Worm (Caenorhabditis elegans) whole organism, young adult: Measurements from ENCODE around the gene R02F2.7.

Experiments
- B0261.1 ChIP-seq: sonication (generic microtip); optimal IDR thresholded peaks from 2 replicates; lab custom pipeline; 2016; ENCODE audit warnings: mild to moderate bottlenecking, missing genetic modification characterization, moderate library complexity, missing compliant biosample characterization
- B0336.3 ChIP-seq: fragments of 200-800 bp; sonication (Bioruptor generic); IDR thresholded peaks from 2 replicates; pipeline ENCODE4 v1.3.6; 2022; ENCODE audit warnings: missing genetic modification characterization, missing compliant biosample characterization
- C06A6.2 ChIP-seq: fragments of 200-800 bp; sonication (Bioruptor generic); conservative IDR thresholded peaks from 2 replicates; pipeline ENCODE4 v1.3.6; 2022; ENCODE audit warnings: missing genetic modification characterization, missing compliant biosample characterization
- D2030.7 ChIP-seq: fragments of 200-800 bp; sonication (Bioruptor generic); IDR thresholded peaks from 2 replicates; pipeline ENCODE4 v1.3.6; 2022; ENCODE audit warnings: missing genetic modification reagents, missing genetic modification characterization, missing compliant biosample characterization
- F10E7.11 ChIP-seq: sonication (generic microtip); optimal IDR thresholded peaks from 2 replicates; lab custom pipeline; 2017; ENCODE audit warnings: mild to moderate bottlenecking, missing genetic modification characterization, moderate library complexity, missing compliant biosample characterization
- F22D6.2 ChIP-seq: sonication (generic microtip); optimal IDR thresholded peaks from 2 replicates; lab custom pipeline; 2016; ENCODE audit warnings: mild to moderate bottlenecking, missing genetic modification characterization, missing compliant biosample characterization
- F33H1.4 ChIP-seq: fragments of 200-800 bp; sonication (Bioruptor generic); IDR thresholded peaks from 2 replicates; pipeline ENCODE4 v1.3.6; 2022; ENCODE audit warnings: missing genetic modification reagents, missing genetic modification characterization, missing compliant biosample characterization
- F37B4.10 ChIP-seq: fragments of 200-800 bp; sonication (Bioruptor generic); IDR thresholded peaks from 2 replicates; pipeline ENCODE4 v1.3.6; 2022; ENCODE audit warnings: missing genetic modification characterization, missing compliant biosample characterization
- F39B2.1 ChIP-seq: fragments of 200-800 bp; sonication (Bioruptor generic); IDR thresholded peaks from 2 replicates; pipeline ENCODE4 v1.3.6; 2022; ENCODE audit warnings: missing genetic modification reagents, missing genetic modification characterization, missing compliant biosample characterization
- F52B5.7 ChIP-seq: sonication (generic microtip); optimal IDR thresholded peaks from 2 replicates; lab custom pipeline; 2016; ENCODE audit warnings: mild to moderate bottlenecking, missing genetic modification characterization, missing compliant biosample characterization
- K11D2.4 ChIP-seq: fragments of 200-800 bp; sonication (Bioruptor generic); IDR thresholded peaks from 2 replicates; pipeline ENCODE4 v1.3.6; 2022; ENCODE audit warnings: missing genetic modification reagents, missing genetic modification characterization, missing compliant biosample characterization
- T26A5.8 ChIP-seq: sonication (generic microtip); optimal IDR thresholded peaks from 2 replicates; lab custom pipeline; 2016; ENCODE audit warnings: missing genetic modification characterization, missing compliant biosample characterization
- Y53F4B.3 ChIP-seq: fragments of 200-800 bp; sonication (Bioruptor generic); IDR thresholded peaks from 2 replicates; pipeline ENCODE4 v1.3.6; 2022; ENCODE audit warnings: missing genetic modification reagents, missing genetic modification characterization, missing compliant biosample characterization
- Y56A3A.18 ChIP-seq: fragments of 200-800 bp; sonication (Bioruptor generic); IDR thresholded peaks from 2 replicates; pipeline ENCODE4 v1.3.6; 2022; ENCODE audit warnings: missing genetic modification reagents, missing genetic modification characterization, missing compliant biosample characterization
- aptf-3 ChIP-seq: fragments of 200-800 bp; sonication (Bioruptor generic); IDR thresholded peaks from 2 replicates; pipeline ENCODE4 v1.3.6; 2022; ENCODE audit warnings: missing genetic modification characterization, missing compliant biosample characterization
- attf-3 ChIP-seq: fragments of 200-800 bp; sonication (Bioruptor generic); conservative IDR thresholded peaks from 2 replicates; pipeline ENCODE4 v1.3.6; 2022; ENCODE audit warnings: missing genetic modification reagents, missing genetic modification characterization, missing compliant biosample characterization
- attf-6 ChIP-seq: fragments of 200-800 bp; sonication (Bioruptor generic); IDR thresholded peaks from 2 replicates; pipeline ENCODE4 v1.3.6; 2022; ENCODE audit warnings: missing genetic modification reagents, missing genetic modification characterization, missing compliant biosample characterization
- bed-2 ChIP-seq: fragments of 200-800 bp; sonication (Bioruptor generic); IDR thresholded peaks from 2 replicates; pipeline ENCODE4 v1.3.6; 2022; ENCODE audit warnings: missing genetic modification reagents, missing genetic modification characterization, missing compliant biosample characterization
- cebp-1 ChIP-seq, 2 experiments: fragments of 200-800 bp in 1 of 2; sonication (Bioruptor generic) in 1 of 2; sonication (generic microtip) in 1 of 2; IDR thresholded peaks in 1 of 2; optimal IDR thresholded peaks in 1 of 2; 2 replicates each; pipeline versions ENCODE4 v1.3.6 to Lab custom; 2017 to 2022; ENCODE audit warnings: missing compliant biosample characterization in 2 of 2, missing genetic modification characterization in 2 of 2, mild to moderate bottlenecking in 1 of 2, missing genetic modification reagents in 1 of 2, moderate library complexity in 1 of 2
- cebp-2 ChIP-seq: fragments of 200-800 bp; sonication (Bioruptor generic); IDR thresholded peaks from 2 replicates; pipeline ENCODE4 v1.3.6; 2022; ENCODE audit warnings: missing genetic modification characterization, missing compliant biosample characterization
- ceh-100 ChIP-seq: fragments of 200-800 bp; sonication (Bioruptor generic); IDR thresholded peaks from 2 replicates; pipeline ENCODE4 v1.3.6; 2022; ENCODE audit warnings: missing genetic modification reagents, missing genetic modification characterization, missing compliant biosample characterization
- ceh-91 ChIP-seq: fragments of 200-800 bp; sonication (Bioruptor generic); IDR thresholded peaks from 2 replicates; pipeline ENCODE4 v1.3.6; 2022; ENCODE audit warnings: missing genetic modification reagents, missing genetic modification characterization, missing compliant biosample characterization
- dox-1 ChIP-seq: fragments of 200-800 bp; sonication (Bioruptor generic); IDR thresholded peaks from 2 replicates; pipeline ENCODE4 v1.3.6; 2022; ENCODE audit warnings: missing genetic modification reagents, missing genetic modification characterization, missing compliant biosample characterization
- dpl-1 ChIP-seq: fragments of 150-350 bp; optimal IDR thresholded peaks from 2 replicates; lab custom pipeline; 2014; ENCODE audit warnings: missing biosample characterization, missing genetic modification reagents, missing genetic modification characterization
- egl-18 ChIP-seq: fragments of 200-800 bp; sonication (Bioruptor generic); IDR thresholded peaks from 2 replicates; pipeline ENCODE4 v1.3.6; 2022; ENCODE audit warnings: missing genetic modification reagents, missing genetic modification characterization, missing compliant biosample characterization
- ekl-4 ChIP-seq: fragments of 200-800 bp; sonication (Bioruptor generic); IDR thresholded peaks from 2 replicates; pipeline ENCODE4 v1.3.6; 2022; ENCODE audit warnings: missing genetic modification reagents, missing genetic modification characterization, missing compliant biosample characterization
- hlh-12 ChIP-seq: sonication (generic microtip); optimal IDR thresholded peaks from 2 replicates; lab custom pipeline; 2016; ENCODE audit warnings: missing genetic modification characterization, missing compliant biosample characterization
- lin-40 ChIP-seq: sonication (generic microtip); optimal IDR thresholded peaks from 2 replicates; lab custom pipeline; 2016; ENCODE audit warnings: missing genetic modification characterization, mild to moderate bottlenecking, missing compliant biosample characterization, missing genotype, missing genetic modification reagents
- lin-54 ChIP-seq: fragments of 200-800 bp; sonication (Bioruptor generic); optimal IDR thresholded peaks from 2 replicates; lab custom pipeline; 2018; ENCODE audit warnings: mild to moderate bottlenecking, missing genetic modification characterization, missing compliant biosample characterization
- lsy-27 ChIP-seq: sonication (generic microtip); optimal IDR thresholded peaks from 2 replicates; lab custom pipeline; 2017; ENCODE audit warnings: missing genetic modification characterization, mild to moderate bottlenecking, missing compliant biosample characterization, antibody characterized with exemption, missing genotype, borderline replicate concordance; ENCODE audit not compliant: insufficient read depth
- madf-3 ChIP-seq: fragments of 200-800 bp; sonication (Bioruptor generic); IDR thresholded peaks from 2 replicates; pipeline ENCODE4 v1.3.6; 2022; ENCODE audit warnings: missing genetic modification reagents, missing genetic modification characterization, missing compliant biosample characterization
- mcd-1 ChIP-seq: fragments of 200-800 bp; sonication (Bioruptor generic); IDR thresholded peaks from 2 replicates; pipeline ENCODE4 v1.3.6; 2022; ENCODE audit warnings: missing genetic modification reagents, missing genetic modification characterization, missing compliant biosample characterization
- mel-28 ChIP-seq: sonication (generic microtip); optimal IDR thresholded peaks from 2 replicates; lab custom pipeline; 2016; ENCODE audit warnings: borderline replicate concordance, mild to moderate bottlenecking, missing genetic modification characterization, missing compliant biosample characterization
- nhr-27 ChIP-seq: fragments of 200-800 bp; sonication (Bioruptor generic); optimal IDR thresholded peaks from 2 replicates; lab custom pipeline; 2018; ENCODE audit warnings: mild to moderate bottlenecking, missing genetic modification characterization, moderate library complexity, missing compliant biosample characterization
- rec-8 ChIP-seq, 2 experiments: sonication (generic microtip); optimal IDR thresholded peaks; 2 replicates each; lab custom pipeline; 2016; ENCODE audit warnings: mild to moderate bottlenecking in 2 of 2, missing genetic modification characterization in 2 of 2, missing genetic modification reagents in 2 of 2, missing genotype in 2 of 2, missing biosample characterization in 1 of 2, missing compliant biosample characterization in 1 of 2, moderate library complexity in 1 of 2
- snpc-1.1 ChIP-seq: sonication (generic microtip); optimal IDR thresholded peaks from 2 replicates; lab custom pipeline; 2017; ENCODE audit warnings: missing genetic modification characterization, mild to moderate bottlenecking, missing compliant biosample characterization, antibody characterized with exemption, moderate library complexity, missing genotype, missing genetic modification reagents; ENCODE audit not compliant: insufficient read depth
- snpc-4 ChIP-seq, 5 experiments: fragments of 150-350 bp in 1 of 5; sonication (generic microtip) in 4 of 5; optimal IDR thresholded peaks; 2 replicates each; lab custom pipeline; 2014 to 2018; ENCODE audit warnings: missing genetic modification characterization in 5 of 5, missing biosample characterization in 3 of 5, antibody characterized with exemption in 2 of 5, mild to moderate bottlenecking in 2 of 5, missing compliant biosample characterization in 2 of 5, missing genotype in 2 of 5, moderate library complexity in 2 of 5, missing genetic modification reagents in 1 of 5
- tlf-1 ChIP-seq: fragments of 200-800 bp; sonication (Bioruptor generic); optimal IDR thresholded peaks from 2 replicates; lab custom pipeline; 2018; ENCODE audit warnings: mild to moderate bottlenecking, missing genetic modification characterization, missing compliant biosample characterization
- ztf-6 ChIP-seq: fragments of 200-800 bp; sonication (Bioruptor generic); IDR thresholded peaks from 2 replicates; pipeline ENCODE4 v1.3.6; 2022; ENCODE audit warnings: missing genetic modification reagents, missing genetic modification characterization, missing compliant biosample characterization

Gene R02F2.7

ce11 chrIII:5483738-5484315 lies at the start of gene R02F2.7, which contains the start of gene R02F2.4 (continued):
- no peak for TF ChIP-seq snpc-1.1 (tag; lab: Kevin White, UChicago)
- no peak for TF ChIP-seq lsy-27 (tag; lab: Kevin White, UChicago)
- TF ChIP-seq bed-2 (GFP tag; lab: Robert Waterston, UW): no peak
- no peak for TF ChIP-seq attf-3 (GFP tag; lab: Robert Waterston, UW)
- TF ChIP-seq egl-18 (GFP tag; lab: Robert Waterston, UW): no peak
- no peak for TF ChIP-seq attf-6 (GFP tag; lab: Robert Waterston, UW)
- no peak for TF ChIP-seq snpc-4 (GFP tag; optimal IDR thresholded peaks at IDR 0.05; lab: Kevin White, UChicago)
- TF ChIP-seq snpc-4 (tag; optimal IDR thresholded peaks at IDR 0.05; lab: Kevin White, UChicago): no peak
- no peak for TF ChIP-seq F22D6.2 (tag; lab: Kevin White, UChicago)
- no peak for TF ChIP-seq C06A6.2
- no peak for TF ChIP-seq ekl-4 (GFP tag; lab: Robert Waterston, UW)
- no peak for TF ChIP-seq mel-28 (tag; lab: Kevin White, UChicago)
- TF ChIP-seq K11D2.4: no peak
- TF ChIP-seq ceh-100: no peak
- peak; percentile 53; the same call in 1 of the 2 replicates for TF ChIP-seq mcd-1 (GFP tag; lab: Robert Waterston, UW)
- no peak for TF ChIP-seq F10E7.11
- no peak for TF ChIP-seq ztf-6
- no peak for TF ChIP-seq B0261.1 (tag; lab: Kevin White, UChicago)
- no peak for TF ChIP-seq ceh-91 (GFP tag; lab: Robert Waterston, UW)
- TF ChIP-seq nhr-27 (tag; lab: Kevin White, UChicago): no peak
- TF ChIP-seq T26A5.8 (tag; lab: Kevin White, UChicago): no peak
- TF ChIP-seq dpl-1 (GFP tag; lab: Kevin White, UChicago): no peak
- no peak for TF ChIP-seq F39B2.1 (GFP tag; lab: Robert Waterston, UW)
- TF ChIP-seq rec-8 (tag; optimal IDR thresholded peaks at IDR 0.05; lab: Kevin White, UChicago): no peak
- no peak for TF ChIP-seq B0336.3 (GFP tag; lab: Robert Waterston, UW)
- TF ChIP-seq madf-3 (GFP tag; lab: Robert Waterston, UW): no peak
- peak; percentile 74 for TF ChIP-seq lin-54
- no peak for TF ChIP-seq Y56A3A.18 (GFP tag; lab: Robert Waterston, UW)
- TF ChIP-seq F33H1.4 (GFP tag; lab: Robert Waterston, UW): peak; percentile 82
- TF ChIP-seq D2030.7 (GFP tag; lab: Robert Waterston, UW): no peak
- no peak for TF ChIP-seq aptf-3 (GFP tag; lab: Robert Waterston, UW)

ce11 chrIII:5525973-5526372 lies 42.4 kb upstream of the R02F2.7 start, which contains the start of gene dex-1:
TSS of gene dex-1 (plus strand) at chrIII:5526104.
- TF ChIP-seq Y53F4B.3 (GFP tag; lab: Robert Waterston, UW) (no peak), tlf-1 (no peak), dox-1 (no peak), cebp-1 (GFP tag; IDR thresholded peaks at IDR 0.05; lab: Robert Waterston, UW) (no peak), cebp-1 (tag; optimal IDR thresholded peaks at IDR 0.05; lab: Kevin White, UChicago) (no peak), attf-3 (GFP tag; lab: Robert Waterston, UW) (no peak), B0261.1 (tag; lab: Kevin White, UChicago) (no peak), lin-40 (no peak), cebp-2 (GFP tag; lab: Robert Waterston, UW) (no peak), hlh-12 (tag; lab: Kevin White, UChicago) (no peak), bed-2 (GFP tag; lab: Robert Waterston, UW) (no peak), F33H1.4 (GFP tag; lab: Robert Waterston, UW) (no peak), F37B4.10 (GFP tag; lab: Robert Waterston, UW) (no peak), F52B5.7 (tag; lab: Kevin White, UChicago) (no peak)
